Fruit fly (Drosophila melanogaster): Measurements from ENCODE around the gene g.

DNA sequence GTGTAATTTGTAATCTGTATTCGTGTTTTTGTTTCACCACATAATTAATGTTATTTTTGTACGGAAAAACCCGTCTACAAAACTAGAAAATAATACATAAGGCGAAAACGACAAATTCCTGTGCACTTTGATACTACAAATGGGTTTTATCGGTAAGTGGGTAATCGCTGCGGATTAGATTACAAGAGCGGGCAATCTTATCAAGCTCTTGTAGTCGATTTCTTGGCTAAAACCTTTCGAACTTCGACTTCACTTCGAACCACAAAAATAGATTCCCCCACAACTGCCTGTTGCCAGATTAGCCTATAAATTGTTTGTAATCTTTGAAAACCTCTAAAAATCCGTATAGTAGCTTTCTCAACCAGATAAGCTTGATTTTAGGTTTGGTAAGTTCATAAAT lies 4.9 kb upstream of the g start:
- no peak for TF ChIP-seq CG8159 (tag; optimal IDR thresholded peaks at IDR 0.05)
- TF ChIP-seq Pif1A (GFP tag; optimal IDR thresholded peaks at IDR 0.05), result no peak
- TF ChIP-seq EcR (GFP tag; optimal IDR thresholded peaks at IDR 0.05), result no peak
